Worm (Caenorhabditis elegans) whole organism, L4 larva: ENCODE results near the gene dhc-3.
A peak's percentile ranks its signal among the peaks of the same experiment; 100 is the strongest.

ENCODE experiments used
- R02D3.7 ChIP-seq: fragments of 150-350 bp; sonication (generic microtip); optimal IDR thresholded peaks from 3 replicates; lab custom pipeline; 2014; ENCODE audit warnings: missing biosample characterization, missing genetic modification characterization
- Y48G9A.11 ChIP-seq: fragments of 200-800 bp; sonication (Bioruptor generic); IDR thresholded peaks from 2 replicates; pipeline ENCODE4 v1.3.6; 2022; ENCODE audit warnings: missing genetic modification reagents, missing genetic modification characterization, missing compliant biosample characterization
- ZK546.5 ChIP-seq, 2 experiments: sonication (generic microtip); optimal IDR thresholded peaks; 2 replicates each; lab custom pipeline; 2017; ENCODE audit warnings: missing biosample characterization in 2 of 2, missing genetic modification characterization in 2 of 2
- aha-1 ChIP-seq: fragments of 150-350 bp; peaks from one replicate; lab custom pipeline; 2014; ENCODE audit warnings: missing biosample characterization, missing genetic modification characterization
- ces-1 ChIP-seq: fragments of 150-350 bp; sonication (generic microtip); optimal IDR thresholded peaks from 4 replicates; lab custom pipeline; 2014; ENCODE audit warnings: missing biosample characterization, missing genetic modification reagents, missing genetic modification characterization
- ctbp-1 ChIP-seq: fragments of 200-800 bp; sonication (Bioruptor generic); IDR thresholded peaks from 2 replicates; pipeline ENCODE4 v1.3.6; 2022; ENCODE audit warnings: missing genetic modification reagents, missing genetic modification characterization, missing compliant biosample characterization
- daf-12 ChIP-seq: fragments of 150-350 bp; optimal IDR thresholded peaks from 2 replicates; lab custom pipeline; 2014; ENCODE audit warnings: missing biosample characterization, missing genetic modification reagents, missing genetic modification characterization
- daf-16 ChIP-seq, 3 experiments: sonication (generic microtip); optimal IDR thresholded peaks; 2 replicates each; lab custom pipeline; 2016 to 2017; ENCODE audit warnings: missing genetic modification characterization in 3 of 3, missing genetic modification reagents in 3 of 3, mild to moderate bottlenecking in 2 of 3, missing compliant biosample characterization in 2 of 3, missing biosample characterization in 1 of 3, moderate library complexity in 1 of 3
- dmd-6 ChIP-seq: fragments of 200-800 bp; sonication (Bioruptor generic); IDR thresholded peaks from 2 replicates; pipeline ENCODE4 v1.3.6; 2022; ENCODE audit warnings: missing genetic modification reagents, missing genetic modification characterization, missing compliant biosample characterization
- egl-27 ChIP-seq: sonication (generic microtip); optimal IDR thresholded peaks from 3 replicates; lab custom pipeline; 2017; ENCODE audit warnings: missing biosample characterization, missing genetic modification reagents, missing genetic modification characterization
- fkh-10 ChIP-seq: fragments of 150-350 bp; optimal IDR thresholded peaks from 2 replicates; lab custom pipeline; 2014; ENCODE audit warnings: missing biosample characterization, missing genetic modification reagents, missing genetic modification characterization
- fos-1 ChIP-seq: fragments of 150-350 bp; optimal IDR thresholded peaks from 2 replicates; lab custom pipeline; 2014; ENCODE audit warnings: missing biosample characterization, missing genetic modification characterization
- hif-1 ChIP-seq, 2 experiments: sonication (generic microtip); optimal IDR thresholded peaks; 2 replicates each; lab custom pipeline; 2016 to 2017; ENCODE audit warnings: missing compliant biosample characterization in 2 of 2, missing genetic modification characterization in 2 of 2, missing genetic modification reagents in 2 of 2, missing genotype in 2 of 2, mild to moderate bottlenecking in 1 of 2
- hlh-30 ChIP-seq: sonication (generic microtip); optimal IDR thresholded peaks from 2 replicates; lab custom pipeline; 2017; ENCODE audit warnings: antibody characterized with exemption, mild to moderate bottlenecking, missing genetic modification characterization, missing compliant biosample characterization; ENCODE audit not compliant: insufficient read depth
- hmg-1.1 ChIP-seq: fragments of 200-800 bp; sonication (Bioruptor generic); IDR thresholded peaks from 2 replicates; pipeline ENCODE4 v1.3.6; 2022; ENCODE audit warnings: missing genetic modification reagents, missing genetic modification characterization, missing compliant biosample characterization
- lin-1 ChIP-seq: fragments of 200-800 bp; sonication (Bioruptor generic); IDR thresholded peaks from 2 replicates; pipeline ENCODE4 v1.3.6; 2022; ENCODE audit warnings: missing genetic modification reagents, missing genetic modification characterization, missing compliant biosample characterization
- lin-15B ChIP-seq: fragments of 150-350 bp; sonication (generic microtip); optimal IDR thresholded peaks from 3 replicates; lab custom pipeline; 2014; ENCODE audit warnings: missing biosample characterization, missing genetic modification characterization
- lin-38 ChIP-seq: fragments of 200-800 bp; sonication (Bioruptor generic); IDR thresholded peaks from 2 replicates; pipeline ENCODE4 v1.3.6; 2022; ENCODE audit warnings: missing genetic modification reagents, missing genetic modification characterization, missing compliant biosample characterization
- lsy-2 ChIP-seq, 2 experiments: fragments of 150-350 bp in 1 of 2; sonication (generic microtip) in 1 of 2; optimal IDR thresholded peaks; 2 replicates each; lab custom pipeline; 2014 to 2017; ENCODE audit warnings: missing biosample characterization in 2 of 2, missing genetic modification characterization in 2 of 2
- madf-5 ChIP-seq, 2 experiments: fragments of 200-800 bp; sonication (Bioruptor generic); IDR thresholded peaks; 2 replicates each; pipeline ENCODE4 v1.3.6; 2022; ENCODE audit warnings: missing compliant biosample characterization in 2 of 2, missing genetic modification characterization in 2 of 2
- mxl-3 ChIP-seq: fragments of 200-800 bp; sonication (Bioruptor generic); optimal IDR thresholded peaks from 2 replicates; lab custom pipeline; 2018; ENCODE audit warnings: mild to moderate bottlenecking, missing genetic modification characterization, missing compliant biosample characterization
- nhr-25 ChIP-seq: sonication (generic microtip); optimal IDR thresholded peaks from 2 replicates; lab custom pipeline; 2017; ENCODE audit warnings: missing genetic modification characterization, mild to moderate bottlenecking, missing compliant biosample characterization, antibody characterized with exemption, moderate library complexity, borderline replicate concordance; ENCODE audit not compliant: insufficient read depth
- nhr-28 ChIP-seq: fragments of 150-350 bp; optimal IDR thresholded peaks from 2 replicates; lab custom pipeline; 2014; ENCODE audit warnings: missing biosample characterization, missing genetic modification characterization
- nhr-41 ChIP-seq: fragments of 200-800 bp; sonication (Bioruptor generic); IDR thresholded peaks from 2 replicates; pipeline ENCODE4 v1.3.6; 2022; ENCODE audit warnings: missing genetic modification reagents, missing genetic modification characterization, missing compliant biosample characterization
- nhr-77 ChIP-seq: fragments of 150-350 bp; optimal IDR thresholded peaks from 2 replicates; lab custom pipeline; 2014; ENCODE audit warnings: missing biosample characterization, missing genetic modification characterization
- php-3 ChIP-seq: fragments of 200-800 bp; sonication (Bioruptor generic); IDR thresholded peaks from 2 replicates; pipeline ENCODE4 v1.3.6; 2022; ENCODE audit warnings: missing genetic modification reagents, missing genetic modification characterization, missing compliant biosample characterization
- rbr-2 ChIP-seq: sonication (generic microtip); optimal IDR thresholded peaks from 2 replicates; lab custom pipeline; 2016; ENCODE audit warnings: missing genotype, missing genetic modification characterization, missing compliant biosample characterization
- tra-1 ChIP-seq: fragments of 200-800 bp; sonication (Bioruptor generic); IDR thresholded peaks from 2 replicates; pipeline ENCODE4 v1.3.6; 2022; ENCODE audit warnings: missing genetic modification reagents, missing genetic modification characterization, missing compliant biosample characterization
- unc-62 ChIP-seq, 3 experiments: fragments of 150-350 bp in 1 of 3; sonication (generic microtip); optimal IDR thresholded peaks in 2 of 3; peaks in 1 of 3; 1 replicate in 1 of 3; 2 replicates in 2 of 3; lab custom pipeline; 2014 to 2017; ENCODE audit warnings: missing biosample characterization in 3 of 3, missing genetic modification characterization in 3 of 3, missing genetic modification reagents in 3 of 3, missing genotype in 1 of 3
- zag-1 ChIP-seq: fragments of 150-350 bp; optimal IDR thresholded peaks from 2 replicates; lab custom pipeline; 2014; ENCODE audit warnings: missing biosample characterization, missing genetic modification characterization
- zfp-2 ChIP-seq: sonication (generic microtip); optimal IDR thresholded peaks from 2 replicates; lab custom pipeline; 2016; ENCODE audit warnings: mild to moderate bottlenecking, missing genetic modification characterization, missing compliant biosample characterization
- zip-2 ChIP-seq: fragments of 150-350 bp; optimal IDR thresholded peaks from 2 replicates; lab custom pipeline; 2014; ENCODE audit warnings: missing biosample characterization, missing genetic modification characterization

dhc-3 gene

DNA sequence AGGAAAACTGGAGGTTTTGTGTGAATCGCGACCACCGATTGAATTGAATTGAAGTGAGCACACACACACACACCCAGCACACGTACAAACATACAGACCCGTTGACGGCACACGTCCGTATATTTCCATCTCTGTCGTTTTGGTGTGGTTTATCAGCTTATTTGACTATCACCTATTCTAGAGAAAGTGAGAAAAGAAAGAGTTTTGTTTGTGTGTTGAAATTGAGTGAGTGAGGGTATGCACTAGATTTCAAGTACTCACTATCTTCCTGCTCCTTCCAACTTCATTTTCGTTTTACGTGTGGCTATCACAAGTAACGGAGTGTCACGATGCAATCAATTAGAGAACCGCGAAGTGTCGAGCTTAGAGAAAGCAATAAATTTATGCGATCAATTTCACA lies 25.1 kb downstream of the dhc-3 start (continued):
- TF ChIP-seq hif-1 (tag; optimal IDR thresholded peaks at IDR 0.05; lab: Kevin White, UChicago): no peak
- TF ChIP-seq, all 104 proteins: peak for 20

DNA sequence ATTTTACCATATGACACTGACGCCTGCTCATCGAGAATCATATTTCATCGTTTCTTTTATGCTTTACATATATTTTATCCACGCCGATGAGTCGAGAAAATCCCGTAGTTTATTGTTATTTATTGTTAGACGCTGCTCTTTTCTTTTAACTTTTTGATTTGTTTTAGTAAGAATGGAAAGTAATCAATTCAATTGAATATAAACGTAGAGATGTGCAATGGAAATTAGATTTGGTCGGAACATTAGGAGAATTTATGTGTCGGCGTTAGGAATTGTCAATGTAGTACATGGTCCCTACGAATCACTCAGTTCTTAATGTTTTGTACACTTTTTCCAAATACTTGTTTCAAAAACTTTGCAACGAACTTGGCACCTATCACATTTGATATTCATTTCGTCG lies 26.5 kb downstream of the dhc-3 start:
- TF ChIP-seq ctbp-1 (GFP tag; lab: Robert Waterston, UW): peak; percentile 28; the same call in 1 of the 2 replicates
- TF ChIP-seq egl-27 (tag; lab: Kevin White, UChicago): no peak
- peak; percentile 38 for TF ChIP-seq fkh-10 (GFP tag; lab: Kevin White, UChicago)
- peak; percentile 20 for TF ChIP-seq ces-1 (GFP tag; lab: Kevin White, UChicago)
- no peak for TF ChIP-seq tra-1 (GFP tag; lab: Robert Waterston, UW)
- TF ChIP-seq zag-1 (tag; lab: Kevin White, UChicago): no peak
- no peak for TF ChIP-seq hmg-1.1 (GFP tag; lab: Robert Waterston, UW)
- no peak for TF ChIP-seq R02D3.7 (tag; lab: Kevin White, UChicago)
- TF ChIP-seq rbr-2 (tag; lab: Kevin White, UChicago): no peak
- no peak for TF ChIP-seq nhr-25 (tag; lab: Kevin White, UChicago)
- TF ChIP-seq zfp-2 (tag; lab: Kevin White, UChicago): no peak
- TF ChIP-seq Y48G9A.11: no peak

DNA sequence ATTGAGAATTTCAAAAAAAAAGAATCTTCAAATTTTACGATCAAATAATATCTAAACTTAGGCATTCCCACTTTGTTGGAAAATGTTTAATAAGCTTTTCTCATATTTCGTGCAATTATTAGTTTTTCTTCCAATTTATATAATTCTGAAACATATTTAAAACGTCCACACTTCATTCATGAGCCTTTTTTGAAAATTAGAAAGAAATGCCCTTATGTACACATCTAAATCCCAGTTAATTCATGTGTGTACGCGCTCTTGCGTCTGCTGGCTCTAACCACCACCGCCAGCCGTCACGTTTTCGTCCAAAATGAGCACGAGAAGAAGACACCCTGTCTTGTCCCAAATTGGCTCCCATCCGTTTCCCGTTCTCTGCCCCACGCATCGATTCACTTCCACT lies 27.8 kb downstream of the dhc-3 start:
- TF ChIP-seq hlh-30 (tag; lab: Kevin White, UChicago) (peak; percentile 34), aha-1 (tag; lab: Kevin White, UChicago) (peak; percentile 93), mxl-3 (no peak)

DNA sequence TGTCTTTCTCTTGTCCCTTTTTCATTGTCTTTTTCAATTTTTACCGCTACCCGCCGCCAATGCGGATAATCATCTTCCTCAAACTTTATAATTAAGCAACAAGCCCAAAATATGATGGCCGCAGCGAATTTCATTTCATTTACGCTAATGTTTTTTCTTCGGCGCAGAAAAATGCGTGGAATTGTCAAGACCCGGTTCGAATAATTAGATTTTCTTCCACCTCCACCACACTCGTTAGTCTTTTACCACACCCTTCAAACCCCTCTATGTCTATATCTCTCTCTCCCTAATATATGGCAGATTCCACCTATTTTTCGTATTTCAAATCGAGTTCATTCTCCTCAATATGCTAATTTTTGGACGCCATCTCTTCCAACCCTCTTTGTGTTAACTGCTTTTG lies 31.7 kb downstream of the dhc-3 start:
- TF ChIP-seq unc-62 (GFP tag; optimal IDR thresholded peaks at IDR 0.05 in 1 of 2; lab: Kevin White, UChicago) (peak in 1 of 2 experiments; percentile 63), unc-62 (tag; optimal IDR thresholded peaks at IDR 0.05; lab: Kevin White, UChicago) (no peak), lsy-2 (tag; optimal IDR thresholded peaks at IDR 0.05; lab: Kevin White, UChicago) (no peak), lin-1 (GFP tag; lab: Robert Waterston, UW) (no peak), fos-1 (tag; lab: Kevin White, UChicago) (no peak), lin-15B (tag; lab: Kevin White, UChicago) (no peak), daf-12 (tag; lab: Kevin White, UChicago) (no peak), zip-2 (tag; lab: Kevin White, UChicago) (no peak)

DNA sequence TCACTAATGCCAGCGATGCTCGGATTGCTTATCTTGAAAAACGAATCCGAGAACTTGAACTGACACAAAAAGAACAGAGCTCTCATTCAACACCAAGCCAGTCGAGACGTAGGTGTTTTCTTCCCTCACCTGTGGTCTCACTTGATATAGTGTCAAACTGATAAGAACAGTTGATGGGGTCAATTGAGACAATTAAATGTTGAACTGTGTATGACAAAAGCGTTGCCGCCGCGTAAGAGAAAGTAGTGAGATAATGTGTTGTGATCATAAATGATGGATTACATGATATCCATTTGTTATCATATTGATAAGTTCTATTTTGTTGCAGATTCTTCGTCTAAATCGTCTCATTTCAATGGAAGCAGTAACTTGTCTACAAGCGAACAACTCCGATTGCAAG lies 34.9 kb downstream of the dhc-3 start:
- TF ChIP-seq nhr-77 (no peak), ZK546.5 (tag; optimal IDR thresholded peaks at IDR 0.05; lab: Kevin White, UChicago) (no peak), madf-5 (GFP tag; IDR thresholded peaks at IDR 0.05; lab: Robert Waterston, UW) (no peak), nhr-28 (peak; percentile 56), mxl-3 (peak; percentile 9), lin-38 (no peak), nhr-41 (GFP tag; lab: Robert Waterston, UW) (peak; percentile 27; the same call in 1 of the 2 replicates), daf-16 (GFP tag; optimal IDR thresholded peaks at IDR 0.05; lab: Kevin White, UChicago) (no peak), daf-16 (tag; optimal IDR thresholded peaks at IDR 0.05; lab: Kevin White, UChicago) (peak; percentile 5), php-3 (0 out of 2 replicates have a peak, but pooled peaks have one; percentile 15), aha-1 (tag; lab: Kevin White, UChicago) (peak; percentile 53), hlh-30 (tag; lab: Kevin White, UChicago) (peak; percentile 11), dmd-6 (GFP tag; lab: Robert Waterston, UW) (no peak)
